Fruit fly (Drosophila melanogaster): Measurements from ENCODE around the gene CG4911.

Gene CG4911

dm6 chr3L:9033999-9034626, 38.4 kb downstream of the CG4911 start (continued):
- TF ChIP-seq CG2678 (tag; optimal IDR thresholded peaks at IDR 0.05) = peak; percentile 71
- no peak for TF ChIP-seq hbn (GFP tag; IDR thresholded peaks at IDR 0.05; ENCODE audit: partially characterized antibody)
- 0 out of 2 replicates have a peak, but pooled peaks have one; percentile 26 for TF ChIP-seq Rfx (GFP tag; IDR thresholded peaks at IDR 0.05)
- TF ChIP-seq sqz (GFP tag; optimal IDR thresholded peaks at IDR 0.05) = peak; percentile 45
- TF ChIP-seq salm (tag; optimal IDR thresholded peaks at IDR 0.05) = no peak
- TF ChIP-seq sens-2 (GFP tag; IDR thresholded peaks at IDR 0.05) = peak; percentile 48; the same call in 1 of the 2 replicates
- peak; percentile 92 for TF ChIP-seq zen (tag; optimal IDR thresholded peaks at IDR 0.05)
- no peak for TF ChIP-seq Dfd (GFP tag; optimal IDR thresholded peaks at IDR 0.05)
- TF ChIP-seq CG7745 (tag; optimal IDR thresholded peaks at IDR 0.05) = no peak
- peak; percentile 43; the same call in 1 of the 3 replicates for TF ChIP-seq jigr1 (GFP tag; IDR thresholded peaks at IDR 0.05)
- TF ChIP-seq ac (GFP tag; optimal IDR thresholded peaks at IDR 0.05) = peak; percentile 37
- peak; percentile 81 for TF ChIP-seq Blimp-1 (GFP tag; optimal IDR thresholded peaks at IDR 0.05)
- TF ChIP-seq nerfin-2 (GFP tag; IDR thresholded peaks at IDR 0.05; ENCODE audit: partially characterized antibody) = no peak
- peak; percentile 62 for TF ChIP-seq H2.0 (GFP tag; IDR thresholded peaks at IDR 0.05)
- TF ChIP-seq ewg (GFP tag; optimal IDR thresholded peaks at IDR 0.05) = peak; percentile 9
- no peak for TF ChIP-seq prd (optimal IDR thresholded peaks at IDR 0.05)
- peak; percentile 91 for TF ChIP-seq prd (GFP tag; IDR thresholded peaks at IDR 0.05)
- peak; percentile 70 for TF ChIP-seq CG5245 (GFP tag; optimal IDR thresholded peaks at IDR 0.05)
- TF ChIP-seq CG3281 (GFP tag; optimal IDR thresholded peaks at IDR 0.05) = no peak
- no peak for TF ChIP-seq CG3407 (GFP tag; optimal IDR thresholded peaks at IDR 0.05)
- no peak for TF ChIP-seq CG16813 (GFP tag; IDR thresholded peaks at IDR 0.05; ENCODE audit: partially characterized antibody)
- peak; percentile 63 for TF ChIP-seq ind (GFP tag; optimal IDR thresholded peaks at IDR 0.05)
- TF ChIP-seq kay (GFP tag; optimal IDR thresholded peaks at IDR 0.05) = no peak
- no peak for TF ChIP-seq Adf1 (GFP tag; IDR thresholded peaks at IDR 0.05)
- peak; percentile 31; the same call in 1 of the 2 replicates for TF ChIP-seq Rx (GFP tag; IDR thresholded peaks at IDR 0.05)
- TF ChIP-seq CG43689 (GFP tag; IDR thresholded peaks at IDR 0.05) = peak; percentile 59; the same call in 1 of the 2 replicates
- peak; percentile 35 for TF ChIP-seq CG1233 (GFP tag; optimal IDR thresholded peaks at IDR 0.05)
- no peak for TF ChIP-seq CHES-1-like (GFP tag; optimal IDR thresholded peaks at IDR 0.05)
- TF ChIP-seq fd102C (GFP tag; optimal IDR thresholded peaks at IDR 0.05) = no peak
- TF ChIP-seq Six4 (GFP tag; optimal IDR thresholded peaks at IDR 0.05) = peak; percentile 48
- no peak for TF ChIP-seq hb (GFP tag; IDR thresholded peaks at IDR 0.05; ENCODE audit: partially characterized antibody)
- no peak for TF ChIP-seq Hr39 (optimal IDR thresholded peaks at IDR 0.05)
- no peak for TF ChIP-seq abd-A (tag; optimal IDR thresholded peaks at IDR 0.05)
- peak; percentile 44 for TF ChIP-seq kni (GFP tag; optimal IDR thresholded peaks at IDR 0.05)
- TF ChIP-seq CG8290 (GFP tag; optimal IDR thresholded peaks at IDR 0.05) = no peak
- no peak for TF ChIP-seq CG8290 (tag; optimal IDR thresholded peaks at IDR 0.05)
- peak; percentile 57 for TF ChIP-seq CG12104 (GFP tag; optimal IDR thresholded peaks at IDR 0.05)
- TF ChIP-seq crol (GFP tag; IDR thresholded peaks at IDR 0.05) = peak; percentile 54; the same call in 1 of the 2 replicates
- TF ChIP-seq CG9215 (GFP tag; IDR thresholded peaks at IDR 0.05) = 0 out of 2 replicates have a peak, but pooled peaks have one; percentile 6
- no peak for TF ChIP-seq cg (GFP tag; optimal IDR thresholded peaks at IDR 0.05)
- no peak for TF ChIP-seq CG15269 (tag; optimal IDR thresholded peaks at IDR 0.05)
- TF ChIP-seq CG10274 (GFP tag; optimal IDR thresholded peaks at IDR 0.05) = peak; percentile 8
- no peak for TF ChIP-seq h (optimal IDR thresholded peaks at IDR 0.05)
- peak; percentile 63 for TF ChIP-seq ssp (GFP tag; IDR thresholded peaks at IDR 0.05)
- TF ChIP-seq fd64A (GFP tag; optimal IDR thresholded peaks at IDR 0.05) = peak; percentile 28
- no peak for TF ChIP-seq C15 (GFP tag; IDR thresholded peaks at IDR 0.05)
- TF ChIP-seq Fer1 (GFP tag; optimal IDR thresholded peaks at IDR 0.05) = no peak
- TF ChIP-seq jumu (GFP tag; optimal IDR thresholded peaks at IDR 0.05) = no peak
- no peak for TF ChIP-seq B-H1 (GFP tag; IDR thresholded peaks at IDR 0.05)
- TF ChIP-seq HLHmδ (GFP tag; optimal IDR thresholded peaks at IDR 0.05) = no peak
- TF ChIP-seq ranshi (GFP tag; IDR thresholded peaks at IDR 0.05) = peak; percentile 72
